Fruit fly (Drosophila melanogaster) S2 (cell line): ENCODE measurements around the gene CG34417.

Experiments
- CG8478 ChIP-seq: fragments of >200 bp; optimal IDR thresholded peaks from 2 replicates; lab custom pipeline; 2018
- CTCF ChIP-seq, 2 experiments: fragments of >200 bp; optimal IDR thresholded peaks; 2 replicates each; lab custom pipeline; 2018

DNA sequence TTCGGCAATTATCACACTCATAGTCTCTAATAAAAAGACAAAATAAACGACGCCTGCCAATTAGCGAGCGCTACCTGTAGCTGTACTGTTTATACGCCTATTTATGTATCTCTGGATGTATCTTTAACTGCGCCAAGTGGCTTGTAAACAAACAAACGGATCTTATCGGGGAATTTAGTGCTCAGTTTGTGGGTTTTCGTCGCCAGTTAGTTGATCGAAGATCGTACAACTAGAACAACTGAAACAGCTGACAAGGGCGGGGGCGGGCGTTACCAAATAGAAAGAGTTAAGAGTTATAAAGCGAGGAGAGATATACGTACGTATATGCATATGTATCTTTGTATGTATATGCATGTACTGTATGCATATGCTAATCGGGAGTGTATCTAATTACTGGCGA lies 6.4 kb downstream of the CG34417 start:
- TF ChIP-seq CTCF (optimal IDR thresholded peaks at IDR 0.05; lab: Kevin White, UChicago) (no peak), CG8478 (lab: Kevin White, UChicago) (no peak)
